Fruit fly (Drosophila melanogaster): ENCODE results near the gene CG15553.
A peak's percentile ranks its signal among the peaks of the same experiment; 100 is the strongest.

dm6 chr3R:31119854-31120423 is 19.0 kb upstream of the CG15553 start:
- no peak for TF ChIP-seq Dif (GFP tag; optimal IDR thresholded peaks at IDR 0.05; ENCODE audit: partially characterized antibody)
- no peak for TF ChIP-seq tai (GFP tag; optimal IDR thresholded peaks at IDR 0.05)
- TF ChIP-seq lola (GFP tag; optimal IDR thresholded peaks at IDR 0.05): no peak
- peak; percentile 69 for TF ChIP-seq Dfd (GFP tag; optimal IDR thresholded peaks at IDR 0.05)
- no peak for TF ChIP-seq Vsx2 (GFP tag; optimal IDR thresholded peaks at IDR 0.05; ENCODE audit: partially characterized antibody)
- TF ChIP-seq Hnf4 (GFP tag; optimal IDR thresholded peaks at IDR 0.05): no peak
- TF ChIP-seq Abd-B (GFP tag; optimal IDR thresholded peaks at IDR 0.05): no peak
- no peak for TF ChIP-seq OdsH (GFP tag; optimal IDR thresholded peaks at IDR 0.05)
- no peak for TF ChIP-seq jim (GFP tag; optimal IDR thresholded peaks at IDR 0.05)
- TF ChIP-seq foxo (GFP tag; optimal IDR thresholded peaks at IDR 0.05): no peak

All from whole organism, wandering third instar larva.